Fruit fly (Drosophila melanogaster): Measurements from ENCODE around the gene CG10163.

Gene CG10163

dm6 chr3L:6263896-6264841 lies 5.6 kb upstream of the CG10163 start (continued):
- no peak for TF ChIP-seq wek (GFP tag; optimal IDR thresholded peaks at IDR 0.05)
- TF ChIP-seq D (optimal IDR thresholded peaks at IDR 0.05): no peak
- no peak for TF ChIP-seq D (GFP tag; optimal IDR thresholded peaks at IDR 0.05)
- no peak for TF ChIP-seq br (optimal IDR thresholded peaks at IDR 0.05)
- TF ChIP-seq peb (GFP tag; IDR thresholded peaks at IDR 0.05): no peak
- TF ChIP-seq Hand (GFP tag; optimal IDR thresholded peaks at IDR 0.05): no peak
- no peak for TF ChIP-seq kah (GFP tag; optimal IDR thresholded peaks at IDR 0.05)
- no peak for TF ChIP-seq zf30C (GFP tag; optimal IDR thresholded peaks at IDR 0.05)
- peak; percentile 31 for TF ChIP-seq Jarid2 (GFP tag; optimal IDR thresholded peaks at IDR 0.05)
- TF ChIP-seq Lim3 (GFP tag; IDR thresholded peaks at IDR 0.05): no peak
- no peak for TF ChIP-seq dimm (GFP tag; IDR thresholded peaks at IDR 0.05)
- no peak for TF ChIP-seq Optix (GFP tag; IDR thresholded peaks at IDR 0.05)
- peak; percentile 32 for TF ChIP-seq E2f2 (GFP tag; IDR thresholded peaks at IDR 0.05)
- no peak for TF ChIP-seq oc (tag; optimal IDR thresholded peaks at IDR 0.05)
- no peak for TF ChIP-seq fd102C (GFP tag; optimal IDR thresholded peaks at IDR 0.05)
- TF ChIP-seq abd-A (tag; optimal IDR thresholded peaks at IDR 0.05): no peak
- peak; percentile 67; the same call in 1 of the 3 replicates for TF ChIP-seq Dbx (GFP tag; IDR thresholded peaks at IDR 0.05)

dm6 chr3L:6263470-6263869 lies 4.9 kb upstream of the CG10163 start:
- TF ChIP-seq Bdp1 (GFP tag; optimal IDR thresholded peaks at IDR 0.05) (no peak), pzg (GFP tag; optimal IDR thresholded peaks at IDR 0.05) (no peak), CG7963 (GFP tag; IDR thresholded peaks at IDR 0.05; ENCODE audit: partially characterized antibody) (0 out of 3 replicates have a peak, but pooled peaks have one; percentile 29), CG33557 (GFP tag; optimal IDR thresholded peaks at IDR 0.05) (no peak), ci (GFP tag; IDR thresholded peaks at IDR 0.05) (0 out of 3 replicates have a peak, but pooled peaks have one; percentile 8), Hr3 (GFP tag; optimal IDR thresholded peaks at IDR 0.05) (no peak), Drgx (GFP tag; IDR thresholded peaks at IDR 0.05) (0 out of 2 replicates have a peak, but pooled peaks have one; percentile 37), CG11456 (GFP tag; IDR thresholded peaks at IDR 0.05) (no peak)

dm6 chr3L:6262644-6263404 lies 4.3 kb upstream of the CG10163 start, which contains the start of gene Ldh:
TSS of gene Ldh (minus strand) at chr3L:6262694.
- TF ChIP-seq Mrtf (GFP tag; IDR thresholded peaks at IDR 0.05) (peak; percentile 80), scrt (GFP tag; optimal IDR thresholded peaks at IDR 0.05) (peak; percentile 92), H15 (GFP tag; IDR thresholded peaks at IDR 0.05) (peak; percentile 81), ranshi (GFP tag; IDR thresholded peaks at IDR 0.05) (peak; percentile 87), CG5245 (GFP tag; optimal IDR thresholded peaks at IDR 0.05) (peak; percentile 88), chn (GFP tag; optimal IDR thresholded peaks at IDR 0.05) (peak; percentile 86), Sry-β (GFP tag; optimal IDR thresholded peaks at IDR 0.05) (peak; percentile 56), CG12104 (GFP tag; optimal IDR thresholded peaks at IDR 0.05) (peak; percentile 90), Ets65A (GFP tag) (peak; percentile 97), CG1647 (GFP tag; optimal IDR thresholded peaks at IDR 0.05) (peak; percentile 84), repo (GFP tag; optimal IDR thresholded peaks at IDR 0.05) (peak; percentile 56), Mad (GFP tag; optimal IDR thresholded peaks at IDR 0.05) (peak; percentile 86), Dbx (GFP tag; IDR thresholded peaks at IDR 0.05) (peak; percentile 91), CG17612 (GFP tag; IDR thresholded peaks at IDR 0.05) (peak; percentile 67; the same call in 1 of the 2 replicates), CG1832 (GFP tag; optimal IDR thresholded peaks at IDR 0.05) (peak; percentile 50), Doc2 (GFP tag; IDR thresholded peaks at IDR 0.05) (0 out of 2 replicates have a peak, but pooled peaks have one; percentile 30), dpn (GFP tag; optimal IDR thresholded peaks at IDR 0.05) (peak; percentile 87 to 95), zf30C (GFP tag; optimal IDR thresholded peaks at IDR 0.05) (peak; percentile 99), NfI (GFP tag; optimal IDR thresholded peaks at IDR 0.05) (peak; percentile 93), MESR4 (GFP tag; optimal IDR thresholded peaks at IDR 0.05) (peak; percentile 39), CG32767 (GFP tag; IDR thresholded peaks at IDR 0.05) (peak; percentile 95), nom (GFP tag; optimal IDR thresholded peaks at IDR 0.05) (peak; percentile 70), CG8281 (tag; optimal IDR thresholded peaks at IDR 0.05) (peak; percentile 89)
